Fruit fly (Drosophila melanogaster) whole organism, embryonic: ENCODE data around the gene CG1998.

Experiments
- CG11247 ChIP-seq: fragments of 200-800 bp; sonication (Bioruptor generic); IDR thresholded peaks from 2 replicates; pipeline ENCODE4 v1.3.6; 2022; ENCODE audit warnings: missing biosample characterization, missing genetic modification characterization
- CG11696 ChIP-seq: fragments of 200-800 bp; sonication (Bioruptor generic); IDR thresholded peaks from 2 replicates; pipeline ENCODE4 v1.3.6; 2022; ENCODE audit warnings: missing biosample characterization, missing genetic modification characterization
- CG13296 ChIP-seq: fragments of 200-800 bp; sonication (Bioruptor generic); optimal IDR thresholded peaks from 3 replicates; lab custom pipeline; 2018; ENCODE audit warnings: missing biosample characterization, mild to moderate bottlenecking, missing genetic modification characterization
- CG13424 ChIP-seq: fragments of 200-800 bp; sonication (Bioruptor generic); optimal IDR thresholded peaks from 2 replicates; lab custom pipeline; 2019; ENCODE audit warnings: missing biosample characterization, mild to moderate bottlenecking, missing genetic modification characterization, moderate library complexity
- CG13894 ChIP-seq: fragments of 200-800 bp; sonication (Bioruptor generic); optimal IDR thresholded peaks from 3 replicates; lab custom pipeline; 2018; ENCODE audit warnings: missing biosample characterization, mild to moderate bottlenecking, missing genetic modification characterization, moderate library complexity
- CG15696 ChIP-seq: fragments of 200-800 bp; sonication (Bioruptor generic); optimal IDR thresholded peaks from 2 replicates; lab custom pipeline; 2019; ENCODE audit warnings: missing biosample characterization, mild to moderate bottlenecking, missing genetic modification characterization, moderate library complexity
- CG1647 ChIP-seq: fragments of 200-800 bp; sonication (Bioruptor generic); optimal IDR thresholded peaks from 3 replicates; lab custom pipeline; 2016; ENCODE audit warnings: missing biosample characterization, missing genetic modification characterization
- CG2120 ChIP-seq: fragments of 200-800 bp; sonication (Bioruptor generic); optimal IDR thresholded peaks from 3 replicates; lab custom pipeline; 2016; ENCODE audit warnings: missing biosample characterization, missing genetic modification characterization
- CG31365 ChIP-seq: fragments of 200-800 bp; sonication (Bioruptor generic); optimal IDR thresholded peaks from 2 replicates; lab custom pipeline; 2018; ENCODE audit warnings: missing biosample characterization, mild to moderate bottlenecking, missing genetic modification characterization
- CG31388 ChIP-seq: fragments of 200-800 bp; sonication (Bioruptor generic); optimal IDR thresholded peaks from 2 replicates; lab custom pipeline; 2016; ENCODE audit warnings: missing biosample characterization, missing genetic modification characterization
- CG3163 ChIP-seq: fragments of 200-800 bp; sonication (Bioruptor generic); optimal IDR thresholded peaks from 3 replicates; lab custom pipeline; 2016; ENCODE audit warnings: missing biosample characterization, missing genetic modification characterization
- CG3847 ChIP-seq: fragments of 200-800 bp; sonication (Bioruptor generic); IDR thresholded peaks from 2 replicates; pipeline ENCODE4 v1.3.6; 2022; ENCODE audit warnings: missing biosample characterization, missing genetic modification characterization
- CG4328 ChIP-seq: fragments of 200-800 bp; sonication (Bioruptor generic); optimal IDR thresholded peaks from 3 replicates; lab custom pipeline; 2017; ENCODE audit warnings: missing biosample characterization, missing genetic modification reagents, missing genetic modification characterization
- CG4730 ChIP-seq: fragments of 200-800 bp; sonication (Bioruptor generic); IDR thresholded peaks from 2 replicates; pipeline ENCODE4 v1.3.6; 2022; ENCODE audit warnings: missing biosample characterization, missing genetic modification characterization
- CG7786 ChIP-seq: fragments of 200-800 bp; sonication (Bioruptor generic); optimal IDR thresholded peaks from 2 replicates; lab custom pipeline; 2016; ENCODE audit warnings: missing biosample characterization, missing genetic modification characterization
- CG8290 ChIP-seq, 3 experiments: fragments of 200-800 bp; sonication (Bioruptor generic); optimal IDR thresholded peaks; 2 replicates each; lab custom pipeline; 2016 to 2019; ENCODE audit warnings: missing biosample characterization in 3 of 3, missing genetic modification characterization in 3 of 3, mild to moderate bottlenecking in 2 of 3, moderate library complexity in 1 of 3
- CG8765 ChIP-seq: fragments of 200-800 bp; sonication (Bioruptor generic); IDR thresholded peaks from 2 replicates; pipeline ENCODE4 v1.3.6; 2022; ENCODE audit warnings: missing biosample characterization, missing genetic modification characterization
- CG9932 ChIP-seq: fragments of 200-800 bp; sonication (Bioruptor generic); IDR thresholded peaks from 2 replicates; pipeline ENCODE4 v1.3.6; 2022; ENCODE audit warnings: missing biosample characterization, missing genetic modification characterization
- CHES-1-like ChIP-seq: fragments of 200-800 bp; sonication (Bioruptor generic); optimal IDR thresholded peaks from 2 replicates; lab custom pipeline; 2016; ENCODE audit warnings: missing biosample characterization, missing genetic modification characterization
- Dref ChIP-seq: fragments of 200-800 bp; sonication (Bioruptor generic); IDR thresholded peaks from 2 replicates; pipeline ENCODE4 v1.3.6; 2022; ENCODE audit warnings: missing biosample characterization, missing genetic modification characterization
- Drgx ChIP-seq: fragments of 200-800 bp; sonication (Bioruptor generic); IDR thresholded peaks from 2 replicates; pipeline ENCODE4 v1.3.6; 2022; ENCODE audit warnings: missing biosample characterization, missing genetic modification characterization
- Eip74EF ChIP-seq, 2 experiments: fragments of 200-800 bp in 1 of 2; fragments of >200 bp in 1 of 2; sonication (Bioruptor generic) in 1 of 2; optimal IDR thresholded peaks; 2 replicates each; lab custom pipeline; 2017 to 2019; ENCODE audit warnings: missing biosample characterization in 2 of 2, missing genetic modification characterization in 2 of 2, mild to moderate bottlenecking in 1 of 2, moderate library complexity in 1 of 2
- H2.0 ChIP-seq: fragments of 200-800 bp; sonication (Bioruptor generic); IDR thresholded peaks from 2 replicates; pipeline ENCODE4 v1.3.6; 2022; ENCODE audit warnings: missing biosample characterization, missing genetic modification characterization
- Med ChIP-seq: fragments of 200-800 bp; sonication (Bioruptor generic); peaks from one replicate; lab custom pipeline; 2016; ENCODE audit warnings: missing biosample characterization, missing genetic modification characterization, mild to moderate bottlenecking, inconsistent platforms, moderate library complexity
- Pdp1 ChIP-seq, 2 experiments: fragments of 200-800 bp; sonication (Bioruptor generic); optimal IDR thresholded peaks; 3 replicates each; lab custom pipeline; 2016; ENCODE audit warnings: missing biosample characterization in 2 of 2, missing genetic modification characterization in 2 of 2, mild to moderate bottlenecking in 1 of 2, moderate library complexity in 1 of 2
- Ptx1 ChIP-seq: fragments of 200-800 bp; sonication (Bioruptor generic); IDR thresholded peaks from 2 replicates; pipeline ENCODE4 v1.3.6; 2022; ENCODE audit warnings: missing biosample characterization, missing genetic modification characterization
- Rfx ChIP-seq: fragments of 200-800 bp; sonication (Bioruptor generic); IDR thresholded peaks from 2 replicates; pipeline ENCODE4 v1.3.6; 2022; ENCODE audit warnings: missing biosample characterization, missing genetic modification characterization
- Trl ChIP-seq, 3 experiments: fragments of >200 bp in 2 of 3; fragments of 200-800 bp in 1 of 3; sonication (Bioruptor generic) in 1 of 3; optimal IDR thresholded peaks; 2 replicates in 1 of 3; 3 replicates in 2 of 3; lab custom pipeline; 2016 to 2017; ENCODE audit warnings: missing biosample characterization in 1 of 3, missing genetic modification characterization in 1 of 3
- amos ChIP-seq: fragments of 200-800 bp; sonication (Bioruptor generic); IDR thresholded peaks from 2 replicates; pipeline ENCODE4 v1.3.6; 2022; ENCODE audit warnings: missing biosample characterization, missing genetic modification characterization; ENCODE audit not compliant: partially characterized antibody
- bowl ChIP-seq: fragments of 200-800 bp; sonication (Bioruptor generic); IDR thresholded peaks from 2 replicates; pipeline ENCODE4 v1.3.6; 2022; ENCODE audit warnings: missing biosample characterization, missing genetic modification characterization
- cg ChIP-seq: fragments of 200-800 bp; sonication (Bioruptor generic); optimal IDR thresholded peaks from 3 replicates; lab custom pipeline; 2019; ENCODE audit warnings: missing biosample characterization, mild to moderate bottlenecking, missing genetic modification characterization, moderate library complexity
- chinmo ChIP-seq: fragments of 200-800 bp; sonication (Bioruptor generic); IDR thresholded peaks from 4 replicates; pipeline ENCODE4 v1.3.6; 2022; ENCODE audit warnings: missing biosample characterization, missing genetic modification characterization; ENCODE audit not compliant: partially characterized antibody
- chn ChIP-seq: fragments of 200-800 bp; sonication (Bioruptor generic); optimal IDR thresholded peaks from 2 replicates; lab custom pipeline; 2016; ENCODE audit warnings: missing biosample characterization, missing genetic modification characterization
- croc ChIP-seq: fragments of 200-800 bp; sonication (Bioruptor generic); conservative IDR thresholded peaks from 3 replicates; pipeline ENCODE4 v1.3.6; 2022; ENCODE audit warnings: missing biosample characterization, missing genetic modification characterization
- crol ChIP-seq: fragments of 200-800 bp; sonication (Bioruptor generic); IDR thresholded peaks from 2 replicates; pipeline ENCODE4 v1.3.6; 2022; ENCODE audit warnings: missing biosample characterization, missing genetic modification characterization
- emc ChIP-seq: fragments of 200-800 bp; sonication (Bioruptor generic); optimal IDR thresholded peaks from 2 replicates; lab custom pipeline; 2016; ENCODE audit warnings: missing biosample characterization, missing genetic modification characterization
- fd102C ChIP-seq: fragments of 200-800 bp; sonication (Bioruptor generic); optimal IDR thresholded peaks from 2 replicates; lab custom pipeline; 2018; ENCODE audit warnings: missing biosample characterization, mild to moderate bottlenecking, missing genetic modification characterization, moderate library complexity
- h ChIP-seq: fragments of >200 bp; optimal IDR thresholded peaks from 2 replicates; lab custom pipeline; 2017
- inv ChIP-seq: fragments of 200-800 bp; sonication (Bioruptor generic); IDR thresholded peaks from 2 replicates; pipeline ENCODE4 v1.3.6; 2022; ENCODE audit warnings: missing biosample characterization, missing genetic modification characterization; ENCODE audit not compliant: partially characterized antibody
- lbe ChIP-seq: fragments of 200-800 bp; sonication (Bioruptor generic); optimal IDR thresholded peaks from 2 replicates; lab custom pipeline; 2016; ENCODE audit warnings: missing biosample characterization, mild to moderate bottlenecking, missing genetic modification characterization
- luna ChIP-seq: fragments of 200-800 bp; sonication (Bioruptor generic); optimal IDR thresholded peaks from 2 replicates; lab custom pipeline; 2016; ENCODE audit warnings: missing biosample characterization, missing genetic modification characterization
- mam ChIP-seq: fragments of 200-800 bp; sonication (Bioruptor generic); optimal IDR thresholded peaks from 3 replicates; lab custom pipeline; 2016; ENCODE audit warnings: missing biosample characterization, missing genetic modification characterization
- nerfin-1 ChIP-seq: fragments of 200-800 bp; sonication (Bioruptor generic); optimal IDR thresholded peaks from 3 replicates; lab custom pipeline; 2019; ENCODE audit warnings: missing biosample characterization, mild to moderate bottlenecking, missing genetic modification characterization, moderate library complexity
- pita ChIP-seq: fragments of 200-800 bp; sonication (Bioruptor generic); optimal IDR thresholded peaks from 2 replicates; lab custom pipeline; 2017; ENCODE audit warnings: missing biosample characterization, mild to moderate bottlenecking, missing genetic modification characterization
- ranshi ChIP-seq: fragments of 200-800 bp; sonication (Bioruptor generic); IDR thresholded peaks from 2 replicates; pipeline ENCODE4 v1.3.6; 2022; ENCODE audit warnings: missing biosample characterization, missing genetic modification characterization
- seq ChIP-seq: fragments of 200-800 bp; sonication (Bioruptor generic); IDR thresholded peaks from 2 replicates; pipeline ENCODE4 v1.3.6; 2022; ENCODE audit warnings: missing biosample characterization, missing genetic modification characterization
- sug ChIP-seq: fragments of 200-800 bp; optimal IDR thresholded peaks from 2 replicates; lab custom pipeline; 2019; ENCODE audit warnings: missing biosample characterization, mild to moderate bottlenecking, missing genetic modification characterization, moderate library complexity
- tio ChIP-seq: fragments of 200-800 bp; sonication (Bioruptor generic); optimal IDR thresholded peaks from 2 replicates; lab custom pipeline; 2017; ENCODE audit warnings: missing biosample characterization, missing genetic modification characterization, inconsistent platforms
- toy ChIP-seq: fragments of 200-800 bp; sonication (Bioruptor generic); IDR thresholded peaks from 2 replicates; pipeline ENCODE4 v1.3.6; 2022; ENCODE audit warnings: missing biosample characterization, missing genetic modification characterization
- zfh2 ChIP-seq: fragments of 200-800 bp; sonication (Bioruptor generic); optimal IDR thresholded peaks from 2 replicates; lab custom pipeline; 2016; ENCODE audit warnings: missing biosample characterization, missing genetic modification characterization

The CG1998 gene

DNA sequence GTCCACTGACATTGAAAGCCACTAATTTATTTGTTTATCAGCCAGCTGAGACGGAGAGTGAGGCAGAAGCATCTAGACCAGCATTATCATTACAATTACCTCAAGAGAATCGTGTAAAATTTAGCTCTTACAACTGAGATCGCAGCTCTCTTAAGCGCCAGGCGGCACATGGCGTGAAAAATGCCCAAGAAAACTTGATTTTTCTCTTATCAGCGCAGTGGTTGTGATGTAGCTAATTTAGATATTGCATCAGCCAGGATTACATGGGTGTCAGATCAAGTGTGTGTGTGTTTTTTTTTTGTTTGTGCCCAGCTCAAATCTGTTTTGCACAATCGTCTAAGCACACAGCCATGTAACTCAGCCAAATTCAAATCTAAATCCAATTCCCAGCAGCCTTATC is 17.9 kb downstream of the CG1998 start:
- TF ChIP-seq CG31365 (no peak), Pdp1 (GFP tag; optimal IDR thresholded peaks at IDR 0.05; lab: Kevin White, UChicago) (peak in 1 of 2 experiments; percentile 55), bowl (no peak), CG3163 (peak; percentile 93), chinmo (GFP tag; lab: Robert Waterston, UW) (0 out of 4 replicates have a peak, but pooled peaks have one; percentile 53), crol (GFP tag; lab: Robert Waterston, UW) (0 out of 2 replicates have a peak, but pooled peaks have one; percentile 6), Trl (optimal IDR thresholded peaks at IDR 0.05; lab: Kevin White, UChicago) (peak; percentile 44 to 61), Trl (GFP tag; optimal IDR thresholded peaks at IDR 0.05; lab: Kevin White, UChicago) (no peak), CHES-1-like (GFP tag; lab: Kevin White, UChicago) (no peak), CG13894 (tag; lab: Kevin White, UChicago) (no peak)

dm6 chrX:13394343-13394742 is 18.5 kb downstream of the CG1998 start:
- TF ChIP-seq chn (GFP tag; lab: Kevin White, UChicago) = no peak
- no peak for TF ChIP-seq pita (GFP tag; lab: Kevin White, UChicago)
- peak; percentile 25 for TF ChIP-seq CG2120 (GFP tag; lab: Kevin White, UChicago)
- TF ChIP-seq lbe (GFP tag; lab: Kevin White, UChicago) = peak; percentile 4
- TF ChIP-seq Ptx1 (GFP tag; lab: Robert Waterston, UW) = no peak
- TF ChIP-seq CG7786 = peak; percentile 2
- peak; percentile 16 for TF ChIP-seq cg (GFP tag; lab: Kevin White, UChicago)
- peak; percentile 17 for TF ChIP-seq luna
- TF ChIP-seq nerfin-1 (tag; lab: Kevin White, UChicago) = no peak
- TF ChIP-seq seq (GFP tag; lab: Robert Waterston, UW) = no peak
- no peak for TF ChIP-seq emc (GFP tag; lab: Kevin White, UChicago)
- TF ChIP-seq zfh2 (GFP tag; lab: Kevin White, UChicago) = peak; percentile 28
- no peak for TF ChIP-seq CG1647
- TF ChIP-seq inv (GFP tag; lab: Robert Waterston, UW) = no peak
- 0 out of 2 replicates have a peak, but pooled peaks have one; percentile 24 for TF ChIP-seq Drgx (GFP tag; lab: Robert Waterston, UW)
- TF ChIP-seq CG13296 (GFP tag; lab: Kevin White, UChicago) = no peak
- TF ChIP-seq CG15696 (tag; lab: Kevin White, UChicago) = no peak
- TF ChIP-seq H2.0 (GFP tag; lab: Robert Waterston, UW) = 0 out of 2 replicates have a peak, but pooled peaks have one; percentile 10
- no peak for TF ChIP-seq CG13424 (tag; lab: Kevin White, UChicago)
- peak; percentile 82 for TF ChIP-seq Med (GFP tag; lab: Kevin White, UChicago)
- TF ChIP-seq Dref (GFP tag; lab: Robert Waterston, UW) = no peak
- TF ChIP-seq CG8290 (GFP tag; optimal IDR thresholded peaks at IDR 0.05; lab: Kevin White, UChicago) = no peak
- peak in 1 of 2 experiments; percentile 43 for TF ChIP-seq CG8290 (tag; optimal IDR thresholded peaks at IDR 0.05; lab: Kevin White, UChicago)
- TF ChIP-seq CG4730 (GFP tag; lab: Robert Waterston, UW) = no peak
- TF ChIP-seq CG11696 (GFP tag; lab: Robert Waterston, UW) = 0 out of 2 replicates have a peak, but pooled peaks have one; percentile 2
- TF ChIP-seq CG8765 (GFP tag; lab: Robert Waterston, UW) = no peak
- TF ChIP-seq Rfx (GFP tag; lab: Robert Waterston, UW) = 0 out of 2 replicates have a peak, but pooled peaks have one; percentile 19
- no peak for TF ChIP-seq tio (GFP tag; lab: Kevin White, UChicago)
- no peak for TF ChIP-seq CG31388
- no peak for TF ChIP-seq CG3847 (GFP tag; lab: Robert Waterston, UW)
- TF ChIP-seq CG11247 = no peak
- no peak for TF ChIP-seq sug (tag; lab: Kevin White, UChicago)
- no peak for TF ChIP-seq fd102C (GFP tag; lab: Kevin White, UChicago)
- TF ChIP-seq CG4328 = no peak
- TF ChIP-seq Eip74EF (GFP tag; optimal IDR thresholded peaks at IDR 0.05; lab: Kevin White, UChicago) = no peak
- no peak for TF ChIP-seq amos (GFP tag; lab: Robert Waterston, UW)
- no peak for TF ChIP-seq h (lab: Kevin White, UChicago)
- TF ChIP-seq CG9932 (GFP tag; lab: Robert Waterston, UW) = peak; percentile 22; the same call in 1 of the 2 replicates
- peak; percentile 6 for TF ChIP-seq mam
- no peak for TF ChIP-seq croc (GFP tag; lab: Robert Waterston, UW)
- TF ChIP-seq ranshi (GFP tag; lab: Robert Waterston, UW) = no peak
- TF ChIP-seq toy = no peak
